Worm (Caenorhabditis elegans): Measurements from ENCODE around the gene B0035.22.

- TF ChIP-seq ztf-11 (tag; optimal IDR thresholded peaks at IDR 0.05) (no peak), nhr-2 (tag; optimal IDR thresholded peaks at IDR 0.05) (no peak), ces-1 (GFP tag; optimal IDR thresholded peaks at IDR 0.05) (no peak), mep-1 (tag; optimal IDR thresholded peaks at IDR 0.05) (no peak), unc-39 (tag; optimal IDR thresholded peaks at IDR 0.05) (no peak), cnd-1 (tag; optimal IDR thresholded peaks at IDR 0.05) (no peak), snpc-4 (tag; optimal IDR thresholded peaks at IDR 0.05) (no peak), mab-5 (tag; optimal IDR thresholded peaks at IDR 0.05) (no peak), nhr-28 (tag; optimal IDR thresholded peaks at IDR 0.05) (no peak)
These were observed 28.8 kb upstream of the B0035.22 start for ce11 chrIV:11286112-11286511.

Measured in whole organism, mixed stage, embryonic.